Worm (Caenorhabditis elegans): ENCODE data around the gene grd-6.

grd-6 gene

DNA sequence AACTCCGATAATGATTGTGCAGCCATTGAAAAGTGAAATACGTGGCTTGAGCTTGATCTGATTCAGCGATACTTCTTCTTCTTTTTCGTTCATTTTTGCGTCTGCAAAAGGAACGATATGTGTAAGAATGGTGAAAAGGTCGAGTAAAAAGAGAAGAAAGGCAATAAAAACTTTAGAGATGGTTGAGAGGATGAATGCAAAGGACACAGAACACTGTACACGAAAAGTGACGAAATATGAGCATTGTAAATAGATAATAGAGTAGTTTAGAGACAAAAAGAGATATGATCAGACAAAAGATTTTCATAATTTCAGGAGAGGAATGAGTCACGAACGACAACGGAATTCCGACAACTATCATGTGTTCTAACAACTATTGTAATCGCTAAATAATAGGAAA lies 24.6 kb downstream of the grd-6 start, which contains the start of gene aat-2:
aat-2 (minus strand) TSS at position 101 of the 400 bp plus-strand sequence.
- TF ChIP-seq pha-4 (tag; optimal IDR thresholded peaks at IDR 0.05) (no peak), blmp-1 (tag; optimal IDR thresholded peaks at IDR 0.05) (no peak), zip-8 (tag; optimal IDR thresholded peaks at IDR 0.05) (no peak), mls-2 (tag; optimal IDR thresholded peaks at IDR 0.05) (no peak), ham-2 (GFP tag; optimal IDR thresholded peaks at IDR 0.05) (no peak), M03D4.4 (tag; optimal IDR thresholded peaks at IDR 0.05) (no peak), mep-1 (tag; optimal IDR thresholded peaks at IDR 0.05) (no peak), mab-5 (tag; optimal IDR thresholded peaks at IDR 0.05) (no peak), lin-13 (tag; optimal IDR thresholded peaks at IDR 0.05) (no peak), bed-3 (GFP tag; optimal IDR thresholded peaks at IDR 0.05) (no peak), sem-2 (GFP tag; optimal IDR thresholded peaks at IDR 0.05) (no peak), tbx-8 (GFP tag; optimal IDR thresholded peaks at IDR 0.05) (no peak), hlh-1 (tag; optimal IDR thresholded peaks at IDR 0.05) (no peak), sptf-1 (tag; optimal IDR thresholded peaks at IDR 0.05) (no peak), lin-32 (GFP tag; optimal IDR thresholded peaks at IDR 0.05) (no peak), nhr-28 (tag; optimal IDR thresholded peaks at IDR 0.05) (no peak), unc-39 (tag; optimal IDR thresholded peaks at IDR 0.05) (no peak), elt-3 (tag; optimal IDR thresholded peaks at IDR 0.05) (no peak)

DNA sequence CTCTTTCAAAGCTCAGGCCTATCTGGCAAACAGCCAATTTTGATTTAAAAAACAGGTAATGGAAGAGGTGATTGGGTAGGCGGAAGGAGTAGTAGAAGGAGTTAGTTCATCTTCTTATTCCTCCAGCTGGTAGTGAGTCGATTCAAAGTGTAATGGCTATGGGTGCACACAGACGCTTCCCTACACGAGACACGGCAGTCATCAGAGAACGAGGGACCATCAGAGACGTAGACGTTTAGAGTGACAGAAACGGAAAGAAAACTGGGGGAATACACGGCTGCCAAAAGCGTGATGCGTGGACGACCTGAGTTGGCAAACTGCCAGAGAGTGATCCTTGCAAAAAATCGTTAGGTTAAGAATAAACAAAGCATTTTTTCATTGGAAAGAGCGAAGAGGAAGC lies 25.8 kb downstream of the grd-6 start:
- TF ChIP-seq unc-62 (GFP tag; optimal IDR thresholded peaks at IDR 0.05) (peak; percentile 44), unc-120 (tag; optimal IDR thresholded peaks at IDR 0.05; ENCODE audit: poor library complexity, severe bottlenecking) (peak; percentile 91), hlh-1 (tag; optimal IDR thresholded peaks at IDR 0.05) (peak; percentile 80), drap-1 (GFP tag; optimal IDR thresholded peaks at IDR 0.05) (peak; percentile 33), lin-13 (tag; optimal IDR thresholded peaks at IDR 0.05) (no peak), cnd-1 (tag; optimal IDR thresholded peaks at IDR 0.05) (peak; percentile 47), elt-3 (tag; optimal IDR thresholded peaks at IDR 0.05) (no peak)

DNA sequence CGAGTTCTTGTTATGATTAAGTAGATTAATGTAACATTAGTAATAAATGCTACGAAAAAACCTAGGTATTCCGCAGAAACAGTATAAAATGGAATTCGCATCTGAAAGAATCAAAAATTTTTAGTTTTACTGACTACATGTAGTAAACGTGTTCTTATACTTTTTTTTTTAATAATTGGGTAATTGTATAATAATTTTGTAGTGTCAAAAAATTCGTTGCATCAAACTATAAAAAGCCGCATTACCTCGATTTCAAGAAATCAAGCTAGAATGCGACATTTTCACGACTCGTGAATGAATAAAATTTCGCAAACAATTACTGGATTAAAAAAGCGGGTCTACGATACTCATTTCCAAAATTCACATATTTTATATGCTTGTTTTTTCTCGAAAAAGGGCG lies 27.5 kb downstream of the grd-6 start, which contains the start of gene str-94:
str-94 (minus strand) TSS at position 101 of the 400 bp plus-strand sequence.
- TF ChIP-seq ceh-43 (GFP tag; optimal IDR thresholded peaks at IDR 0.05) (no peak), unc-39 (tag; optimal IDR thresholded peaks at IDR 0.05) (no peak), sptf-1 (tag; optimal IDR thresholded peaks at IDR 0.05) (no peak), unc-62 (GFP tag; optimal IDR thresholded peaks at IDR 0.05) (no peak)

DNA sequence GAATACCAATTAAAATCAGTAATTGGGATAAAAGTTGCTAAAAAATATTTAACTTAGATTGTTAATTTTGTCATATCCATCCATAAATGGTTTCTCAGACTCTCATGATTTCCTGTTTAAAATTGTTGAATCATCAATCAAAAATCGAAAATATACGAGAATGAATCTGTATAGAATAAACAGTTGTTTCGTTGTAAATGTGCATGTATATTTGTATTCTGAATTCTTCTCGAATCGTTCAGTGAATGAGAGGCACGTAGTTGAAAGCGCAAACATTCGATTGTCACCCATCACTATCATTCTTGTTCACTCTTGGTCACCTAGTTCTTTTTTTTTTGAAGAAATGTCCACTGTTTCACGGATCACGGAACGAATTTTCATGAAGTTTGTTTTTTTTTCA lies 28.3 kb downstream of the grd-6 start, which contains the start of gene ptd-2:
ptd-2 (plus strand) TSS at position 301 of the 400 bp plus-strand sequence.
- no peak for TF ChIP-seq ces-1 (GFP tag; optimal IDR thresholded peaks at IDR 0.05)

DNA sequence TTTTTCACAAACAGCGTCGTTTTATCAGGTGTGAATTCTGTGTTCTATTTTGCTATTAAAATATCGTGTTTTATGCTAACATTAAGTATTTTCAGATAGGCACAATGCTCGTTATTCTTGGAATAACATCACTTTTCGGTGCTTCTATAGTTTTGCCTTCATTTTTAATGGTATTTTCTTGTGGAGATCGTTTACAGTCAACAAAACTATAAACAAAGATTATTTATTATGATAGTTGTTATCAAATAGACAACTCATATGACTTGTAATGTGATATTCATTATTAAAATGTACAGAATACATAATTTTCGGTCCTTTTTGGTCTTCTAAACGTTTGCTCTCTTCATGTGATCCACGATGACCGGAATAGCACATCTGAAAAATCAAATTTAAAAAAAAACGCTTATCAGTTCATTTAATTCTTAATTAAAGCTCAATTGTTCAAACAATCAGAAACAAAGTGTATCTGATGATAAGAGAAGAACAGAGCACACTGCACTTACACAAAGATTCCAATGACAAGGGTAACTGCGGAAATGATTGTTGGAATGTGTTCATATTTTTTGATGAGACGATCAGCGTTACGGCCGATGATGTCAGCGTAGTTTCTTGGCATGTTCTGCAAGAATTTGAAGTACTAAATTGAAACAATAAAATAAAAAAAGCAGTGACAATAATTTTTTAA lies 32.5 kb downstream of the grd-6 start, which contains the start of gene F07C3.9:
F07C3.9 (minus strand) TSS at position 635 of the 685 bp plus-strand sequence.
- TF ChIP-seq ceh-83 (GFP tag; optimal IDR thresholded peaks at IDR 0.05) (no peak), sptf-1 (tag; optimal IDR thresholded peaks at IDR 0.05) (no peak), elt-1 (tag; optimal IDR thresholded peaks at IDR 0.05; ENCODE audit: borderline replicate concordance, insufficient read depth) (no peak), ces-1 (GFP tag; optimal IDR thresholded peaks at IDR 0.05) (no peak), unc-120 (tag; optimal IDR thresholded peaks at IDR 0.05; ENCODE audit: poor library complexity, severe bottlenecking) (no peak), snpc-4 (tag; optimal IDR thresholded peaks at IDR 0.05) (no peak), pha-4 (tag; optimal IDR thresholded peaks at IDR 0.05) (no peak), blmp-1 (tag; optimal IDR thresholded peaks at IDR 0.05) (no peak), bed-3 (GFP tag; optimal IDR thresholded peaks at IDR 0.05) (no peak), elt-3 (tag; optimal IDR thresholded peaks at IDR 0.05) (no peak), unc-62 (GFP tag; optimal IDR thresholded peaks at IDR 0.05) (no peak), tbx-8 (GFP tag; optimal IDR thresholded peaks at IDR 0.05) (no peak)

DNA sequence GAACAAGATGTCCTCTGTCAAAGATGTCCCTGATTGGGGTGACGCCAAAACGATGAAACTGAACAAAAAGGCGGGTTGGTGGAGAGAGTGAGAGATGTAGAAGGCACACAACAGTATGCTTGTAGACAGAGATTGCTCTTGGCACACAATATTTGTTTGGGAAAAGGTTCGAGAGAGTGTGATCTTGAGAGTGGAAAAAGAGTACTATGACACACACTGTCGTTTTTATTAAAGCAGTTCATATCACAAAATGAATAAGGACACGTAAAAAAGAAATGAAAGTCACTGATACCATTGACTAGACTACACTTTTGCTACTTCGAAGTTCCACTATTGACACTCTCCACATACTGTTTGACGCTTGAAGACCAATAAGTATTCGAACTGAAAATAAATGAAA lies 33.8 kb downstream of the grd-6 start:
- TF ChIP-seq M03D4.4 (tag; optimal IDR thresholded peaks at IDR 0.05), result no peak
- TF ChIP-seq ceh-39 (tag; optimal IDR thresholded peaks at IDR 0.05), result no peak
- no peak for TF ChIP-seq snpc-4 (tag; optimal IDR thresholded peaks at IDR 0.05)
- TF ChIP-seq ztf-11 (tag; optimal IDR thresholded peaks at IDR 0.05), result no peak
- TF ChIP-seq ham-2 (GFP tag; optimal IDR thresholded peaks at IDR 0.05), result no peak
- no peak for TF ChIP-seq nhr-76 (tag; optimal IDR thresholded peaks at IDR 0.05)
- TF ChIP-seq sem-2 (GFP tag; optimal IDR thresholded peaks at IDR 0.05), result no peak
- TF ChIP-seq ces-1 (GFP tag; optimal IDR thresholded peaks at IDR 0.05), result no peak
- TF ChIP-seq unc-62 (GFP tag; optimal IDR thresholded peaks at IDR 0.05), result no peak
- TF ChIP-seq zip-8 (tag; optimal IDR thresholded peaks at IDR 0.05), result no peak

All from whole organism, mixed stage, embryonic.